Fruit fly (Drosophila melanogaster): ENCODE results near the gene CG42240.

dm6 chrX:6352769-6353612 lies 22.3 kb downstream of the CG42240 start:
- TF ChIP-seq CG8301 (tag; optimal IDR thresholded peaks at IDR 0.05) (no peak), Pif1A (GFP tag; optimal IDR thresholded peaks at IDR 0.05) (no peak), CG8159 (tag; optimal IDR thresholded peaks at IDR 0.05) (no peak), CG13204 (GFP tag; optimal IDR thresholded peaks at IDR 0.05) (no peak), CG32121 (GFP tag; IDR thresholded peaks at IDR 0.05) (no peak), rn (GFP tag; IDR thresholded peaks at IDR 0.05) (no peak), gl (tag; optimal IDR thresholded peaks at IDR 0.05) (no peak), CG14655 (GFP tag; optimal IDR thresholded peaks at IDR 0.05) (no peak), CG34367 (tag; optimal IDR thresholded peaks at IDR 0.05) (no peak), fd96Ca (GFP tag; IDR thresholded peaks at IDR 0.05) (no peak)

Data from whole organism, pupa.